Worm (Caenorhabditis elegans) whole organism, early embryonic: ENCODE results near the gene K12H6.6.

Experiments
- aly-1 ChIP-seq: sonication (generic microtip); optimal IDR thresholded peaks from 2 replicates; lab custom pipeline; 2016; ENCODE audit warnings: missing genetic modification characterization, missing compliant biosample characterization
- ama-1 ChIP-seq: fragments of 150-350 bp; optimal IDR thresholded peaks from 2 replicates; lab custom pipeline; 2014
- ceh-13 ChIP-seq: fragments of 200-800 bp; sonication (Bioruptor generic); optimal IDR thresholded peaks from 2 replicates; lab custom pipeline; 2018; ENCODE audit warnings: mild to moderate bottlenecking, missing genetic modification characterization, missing compliant biosample characterization
- ets-7 ChIP-seq: sonication (generic microtip); optimal IDR thresholded peaks from 2 replicates; lab custom pipeline; 2016; ENCODE audit warnings: missing genotype, missing genetic modification characterization, missing compliant biosample characterization
- flt-1 ChIP-seq: fragments of 200-800 bp; sonication (Bioruptor generic); IDR thresholded peaks from 2 replicates; pipeline ENCODE4 v1.3.6; 2022; ENCODE audit warnings: missing genetic modification characterization, missing compliant biosample characterization
- hnd-1 ChIP-seq: sonication (generic microtip); optimal IDR thresholded peaks from 2 replicates; lab custom pipeline; 2016; ENCODE audit warnings: missing genetic modification characterization, missing compliant biosample characterization
- pes-1 ChIP-seq: fragments of 200-800 bp; sonication (Bioruptor generic); IDR thresholded peaks from 2 replicates; pipeline ENCODE4 v1.3.6; 2022; ENCODE audit warnings: missing genetic modification reagents, missing genetic modification characterization, missing compliant biosample characterization
- sea-1 ChIP-seq: fragments of 200-800 bp; sonication (Bioruptor generic); conservative IDR thresholded peaks from 2 replicates; pipeline ENCODE4 v1.3.6; 2022; ENCODE audit warnings: missing genetic modification characterization, missing compliant biosample characterization
- tbx-11 ChIP-seq: fragments of 200-800 bp; sonication (Bioruptor generic); IDR thresholded peaks from 2 replicates; pipeline ENCODE4 v1.3.6; 2022; ENCODE audit warnings: missing genetic modification characterization, missing compliant biosample characterization
- tbx-37 ChIP-seq: fragments of 200-800 bp; sonication (Bioruptor generic); conservative IDR thresholded peaks from 2 replicates; pipeline ENCODE4 v1.3.6; 2022; ENCODE audit warnings: missing genetic modification reagents, missing genetic modification characterization, missing compliant biosample characterization
- tra-4 ChIP-seq: sonication (generic microtip); optimal IDR thresholded peaks from 2 replicates; lab custom pipeline; 2017; ENCODE audit warnings: missing genetic modification characterization, missing compliant biosample characterization

DNA sequence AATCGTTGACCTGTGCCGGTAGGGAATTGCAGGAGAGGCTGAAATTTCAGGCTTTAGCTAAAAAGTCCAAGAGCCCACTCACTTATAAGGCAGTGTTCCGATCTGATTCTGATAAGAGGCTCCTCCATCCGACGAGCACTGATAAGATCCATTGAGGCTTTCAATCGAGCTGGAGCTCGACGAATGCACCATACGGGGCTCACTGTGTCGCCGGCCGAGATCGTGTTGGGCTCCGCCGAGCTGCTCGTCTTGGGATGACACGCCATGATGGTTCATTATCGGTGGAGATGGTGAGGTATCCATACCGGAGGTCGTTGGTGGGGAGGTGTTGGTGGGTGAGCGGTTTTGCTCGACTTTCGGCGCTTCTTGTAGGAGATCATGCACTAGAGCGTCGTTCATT is 34.6 kb downstream of the K12H6.6 start:
- TF ChIP-seq flt-1 (GFP tag; lab: Robert Waterston, UW) = no peak
- no peak for TF ChIP-seq sea-1 (GFP tag; lab: Robert Waterston, UW)
- no peak for TF ChIP-seq aly-1
- TF ChIP-seq pes-1 = no peak
- no peak for TF ChIP-seq ama-1 (lab: Kevin White, UChicago)
- no peak for TF ChIP-seq tra-4 (tag; lab: Kevin White, UChicago)
- TF ChIP-seq hnd-1 (tag; lab: Kevin White, UChicago) = no peak
- no peak for TF ChIP-seq tbx-11 (GFP tag; lab: Robert Waterston, UW)
- TF ChIP-seq ceh-13 (GFP tag; lab: Kevin White, UChicago) = no peak
- TF ChIP-seq tbx-37 = no peak
- no peak for TF ChIP-seq ets-7 (tag; lab: Kevin White, UChicago)
